Fruit fly (Drosophila melanogaster) whole organism, adult: ENCODE data around the gene mRpS23.

Source experiments
- CG11617 ChIP-seq: fragments of 200-800 bp; sonication (Bioruptor generic); optimal IDR thresholded peaks from 2 replicates; lab custom pipeline; 2017; ENCODE audit warnings: mild to moderate bottlenecking, missing biosample characterization, missing genetic modification reagents, missing genetic modification characterization
- CG12768 ChIP-seq: fragments of 200-800 bp; sonication (Bioruptor generic); optimal IDR thresholded peaks from 2 replicates; lab custom pipeline; 2017; ENCODE audit warnings: missing biosample characterization, missing genetic modification characterization, mild to moderate bottlenecking, moderate library complexity, missing genetic modification reagents
- CG14711 ChIP-seq: fragments of 200-800 bp; sonication (Bioruptor generic); optimal IDR thresholded peaks from 2 replicates; lab custom pipeline; 2018; ENCODE audit warnings: missing biosample characterization, mild to moderate bottlenecking, missing genetic modification characterization, moderate library complexity
- CG1620 ChIP-seq: fragments of 200-800 bp; sonication (Bioruptor generic); optimal IDR thresholded peaks from 2 replicates; lab custom pipeline; 2016; ENCODE audit warnings: missing biosample characterization, missing genetic modification characterization
- CG33017 ChIP-seq: fragments of 200-800 bp; sonication (Bioruptor generic); optimal IDR thresholded peaks from 2 replicates; lab custom pipeline; 2018; ENCODE audit warnings: missing biosample characterization, mild to moderate bottlenecking, missing genetic modification characterization, moderate library complexity
- CG5204 ChIP-seq: fragments of 200-800 bp; sonication (Bioruptor generic); optimal IDR thresholded peaks from 2 replicates; lab custom pipeline; 2016; ENCODE audit warnings: missing biosample characterization, missing genetic modification characterization
- CG7045 ChIP-seq: fragments of 200-800 bp; sonication (Bioruptor generic); optimal IDR thresholded peaks from 2 replicates; lab custom pipeline; 2017; ENCODE audit warnings: missing biosample characterization, mild to moderate bottlenecking, missing genetic modification characterization
- CG7101 ChIP-seq: fragments of 200-800 bp; sonication (Bioruptor generic); optimal IDR thresholded peaks from 2 replicates; lab custom pipeline; 2018; ENCODE audit warnings: missing biosample characterization, mild to moderate bottlenecking, missing genetic modification characterization, moderate library complexity
- Clk ChIP-seq: fragments of 200-800 bp; sonication (Bioruptor generic); optimal IDR thresholded peaks from 2 replicates; lab custom pipeline; 2017; ENCODE audit warnings: missing biosample characterization, missing genetic modification characterization
- Crg-1 ChIP-seq: fragments of 200-800 bp; sonication (Bioruptor generic); optimal IDR thresholded peaks from 2 replicates; lab custom pipeline; 2016; ENCODE audit warnings: missing biosample characterization, missing genetic modification characterization
- Hr96 ChIP-seq: fragments of 200-800 bp; sonication (Bioruptor generic); optimal IDR thresholded peaks from 2 replicates; lab custom pipeline; 2016; ENCODE audit warnings: missing biosample characterization, missing genetic modification characterization
- Mnt ChIP-seq: fragments of 200-800 bp; sonication (Bioruptor generic); optimal IDR thresholded peaks from 2 replicates; lab custom pipeline; 2016; ENCODE audit warnings: missing biosample characterization, mild to moderate bottlenecking, missing genetic modification characterization
- bab1 ChIP-seq: fragments of 200-800 bp; sonication (Bioruptor generic); optimal IDR thresholded peaks from 3 replicates; lab custom pipeline; 2019; ENCODE audit warnings: missing biosample characterization, mild to moderate bottlenecking, missing genetic modification characterization, moderate library complexity
- cic ChIP-seq: fragments of 200-800 bp; sonication (Bioruptor generic); optimal IDR thresholded peaks from 2 replicates; lab custom pipeline; 2017; ENCODE audit warnings: missing biosample characterization, mild to moderate bottlenecking, missing genetic modification characterization, moderate library complexity
- cnc ChIP-seq, 2 experiments: fragments of >200 bp; optimal IDR thresholded peaks; 2 replicates each; lab custom pipeline; 2017
- kay ChIP-seq: fragments of 200-800 bp; sonication (Bioruptor generic); peaks from one replicate; lab custom pipeline; 2016; ENCODE audit warnings: missing biosample characterization, missing genetic modification characterization, borderline replicate concordance
- ovo ChIP-seq: fragments of 200-800 bp; sonication (Bioruptor generic); optimal IDR thresholded peaks from 2 replicates; lab custom pipeline; 2016; ENCODE audit warnings: missing biosample characterization, missing genetic modification characterization
- pad ChIP-seq: fragments of 200-800 bp; sonication (Bioruptor generic); optimal IDR thresholded peaks from 3 replicates; lab custom pipeline; 2017; ENCODE audit warnings: missing biosample characterization, missing genetic modification characterization, mild to moderate bottlenecking, moderate library complexity, missing genetic modification reagents
- tj ChIP-seq: fragments of 200-800 bp; sonication (Bioruptor generic); optimal IDR thresholded peaks from 3 replicates; lab custom pipeline; 2017; ENCODE audit warnings: missing biosample characterization, mild to moderate bottlenecking, missing genetic modification characterization, moderate library complexity
- toe ChIP-seq: fragments of 200-800 bp; sonication (Bioruptor generic); optimal IDR thresholded peaks from 2 replicates; lab custom pipeline; 2016; ENCODE audit warnings: missing biosample characterization, missing genetic modification characterization

Gene mRpS23

DNA sequence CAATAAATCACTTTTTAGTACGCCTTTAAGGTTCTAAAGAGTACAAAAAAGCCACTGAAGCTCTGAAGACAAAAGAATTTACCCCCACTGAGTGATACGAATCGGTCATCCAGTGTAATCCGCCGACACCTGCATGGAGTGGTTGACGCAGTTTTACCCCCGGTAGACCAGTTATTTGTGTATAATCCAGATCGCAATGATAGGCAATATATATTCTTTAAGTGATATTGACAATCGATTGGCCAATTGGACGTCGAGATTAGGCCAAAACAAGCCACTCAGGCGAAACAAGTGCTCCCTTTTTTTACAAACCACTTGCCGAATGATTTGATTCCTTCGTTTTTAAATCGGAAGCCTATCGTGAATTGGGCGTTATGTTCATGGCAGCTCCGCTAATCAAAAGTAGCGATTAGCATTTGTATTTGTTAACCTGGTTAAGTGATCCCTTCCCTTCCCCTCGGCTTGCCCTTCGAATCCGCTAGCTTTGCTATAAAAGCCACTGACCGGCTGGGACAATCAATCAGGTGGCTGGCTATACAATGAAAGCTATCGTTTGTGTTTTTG lies 11.4 kb upstream of the mRpS23 start, which contains the start of gene CG7916:
CG7916 (plus strand) TSS at position 514 of the 564 bp plus-strand sequence.
- TF ChIP-seq cic (peak; percentile 54), CG5204 (no peak), bab1 (no peak), CG12768 (peak; percentile 30), CG7045 (GFP tag; lab: Kevin White, UChicago) (no peak), CG14711 (tag; lab: Kevin White, UChicago) (no peak), kay (no peak), pad (GFP tag; lab: Kevin White, UChicago) (peak; percentile 17), Hr96 (GFP tag; lab: Kevin White, UChicago) (peak; percentile 6)

DNA sequence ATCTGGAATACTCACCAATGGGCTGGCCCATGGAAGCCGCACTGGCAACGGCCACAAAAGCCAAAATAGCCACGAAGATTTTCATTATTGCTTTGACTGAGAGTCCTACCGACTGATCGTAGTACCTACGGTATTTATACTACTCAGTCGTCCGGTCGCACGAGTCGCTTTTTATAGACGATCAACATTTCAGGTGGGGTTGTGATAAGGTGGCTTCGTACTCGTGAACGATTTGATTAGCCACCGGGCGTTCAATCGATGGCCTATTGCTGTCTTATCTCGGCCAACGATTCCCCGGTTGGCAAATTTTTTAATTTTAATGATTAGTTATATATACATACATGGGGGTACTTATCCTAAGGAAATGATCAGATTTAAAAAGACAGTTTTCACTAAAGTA lies 10.3 kb upstream of the mRpS23 start, which contains the start of gene CG8997:
CG8997 (minus strand) TSS at position 148 of the 400 bp plus-strand sequence.
- TF ChIP-seq CG1620 (no peak), Mnt (GFP tag; lab: Kevin White, UChicago) (peak; percentile 23), kay (peak; percentile 75), CG12768 (peak; percentile 1)

DNA sequence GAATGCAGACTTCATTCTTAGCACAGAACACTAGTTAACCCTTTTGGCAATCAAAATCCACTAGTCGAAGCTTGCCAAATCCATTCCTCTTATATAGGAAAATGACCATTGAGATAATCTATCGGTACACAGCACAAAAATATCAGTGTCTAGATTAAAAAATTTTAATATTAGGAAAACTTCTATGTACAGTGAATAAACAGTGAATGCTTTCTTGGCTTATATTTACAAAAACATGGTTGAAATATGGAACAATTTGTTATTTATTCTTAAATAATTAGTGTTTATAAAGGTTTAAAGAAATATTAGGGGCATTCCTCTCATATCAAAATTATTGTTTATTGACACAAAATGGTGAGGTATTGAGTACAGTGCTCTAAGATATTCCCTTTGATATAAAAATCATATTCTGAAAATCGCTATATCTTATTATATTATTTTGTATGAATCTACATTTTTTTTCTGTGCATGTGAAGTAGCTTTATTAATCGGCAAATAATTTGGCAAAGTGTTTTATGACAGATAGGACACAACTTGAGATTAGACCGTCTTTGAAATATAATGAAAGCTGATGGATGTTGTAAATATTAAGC lies 8.9 kb upstream of the mRpS23 start, which contains the start of gene CG33306:
CG33306 (minus strand) TSS at position 51 of the 593 bp plus-strand sequence.
- no peak for TF ChIP-seq bab1
- peak; percentile 5 for TF ChIP-seq CG7045 (GFP tag; lab: Kevin White, UChicago)
- peak; percentile 43 for TF ChIP-seq CG11617 (GFP tag; lab: Kevin White, UChicago)
- no peak for TF ChIP-seq CG1620
- TF ChIP-seq cnc (optimal IDR thresholded peaks at IDR 0.05; lab: Kevin White, UChicago) = no peak
- TF ChIP-seq CG33017 (tag; lab: Kevin White, UChicago) = peak; percentile 54
- TF ChIP-seq CG7101 (tag; lab: Kevin White, UChicago) = peak; percentile 44
- peak; percentile 22 for TF ChIP-seq CG14711 (tag; lab: Kevin White, UChicago)
- TF ChIP-seq tj (GFP tag; lab: Kevin White, UChicago) = no peak

DNA sequence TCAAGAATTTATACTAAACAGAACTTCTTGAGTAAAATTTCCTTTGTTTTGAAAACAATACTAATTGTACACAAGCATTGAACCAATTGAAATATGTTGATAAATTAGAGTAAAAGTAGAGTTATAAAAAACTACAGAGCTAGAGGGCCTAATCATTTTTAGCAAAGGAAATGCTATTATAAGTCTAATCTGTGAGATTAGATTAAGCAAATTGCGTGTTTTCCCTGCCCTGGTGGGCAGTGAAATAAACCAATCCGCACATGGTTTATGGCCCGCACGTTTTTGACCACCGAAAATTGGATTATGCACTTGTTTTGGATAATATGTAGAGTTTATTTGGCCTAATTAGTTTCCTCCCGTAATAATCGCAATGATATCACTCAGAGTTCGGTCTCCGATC lies 7.7 kb upstream of the mRpS23 start:
- TF ChIP-seq Clk (GFP tag; lab: Kevin White, UChicago) (no peak), cnc (optimal IDR thresholded peaks at IDR 0.05; lab: Kevin White, UChicago) (no peak), cic (no peak), Mnt (GFP tag; lab: Kevin White, UChicago) (no peak), kay (no peak), tj (GFP tag; lab: Kevin White, UChicago) (no peak), bab1 (no peak), CG33017 (tag; lab: Kevin White, UChicago) (no peak), pad (GFP tag; lab: Kevin White, UChicago) (no peak), CG14711 (tag; lab: Kevin White, UChicago) (no peak), toe (GFP tag; lab: Kevin White, UChicago) (no peak), CG11617 (GFP tag; lab: Kevin White, UChicago) (no peak), CG12768 (no peak), ovo (GFP tag; lab: Kevin White, UChicago) (no peak), CG1620 (no peak), CG7045 (GFP tag; lab: Kevin White, UChicago) (no peak), CG5204 (no peak)

DNA sequence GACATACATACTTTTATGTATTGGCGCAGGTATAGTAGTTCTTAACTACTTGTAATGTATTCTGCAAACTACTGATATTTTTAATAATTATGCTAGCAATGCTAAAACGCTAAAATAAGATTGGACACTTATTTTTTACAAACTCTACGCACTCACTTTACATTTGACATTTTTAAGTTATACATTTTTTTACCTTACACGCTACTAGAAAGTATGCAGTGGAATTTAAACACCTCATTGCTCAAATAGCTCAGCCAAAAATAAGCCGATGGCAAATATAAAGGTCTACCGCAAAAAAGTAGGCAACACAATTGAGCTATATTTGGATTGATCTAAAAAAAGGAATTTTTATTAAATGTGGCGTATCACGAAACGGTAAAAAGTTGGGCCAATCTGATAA lies 7.2 kb upstream of the mRpS23 start:
- TF ChIP-seq CG12768 = no peak
- TF ChIP-seq cic = no peak
- TF ChIP-seq CG7101 (tag; lab: Kevin White, UChicago) = no peak
- no peak for TF ChIP-seq Hr96 (GFP tag; lab: Kevin White, UChicago)
- no peak for TF ChIP-seq Crg-1 (GFP tag; lab: Kevin White, UChicago)
- no peak for TF ChIP-seq toe (GFP tag; lab: Kevin White, UChicago)
- TF ChIP-seq ovo (GFP tag; lab: Kevin White, UChicago) = no peak
- TF ChIP-seq pad (GFP tag; lab: Kevin White, UChicago) = no peak
- TF ChIP-seq CG11617 (GFP tag; lab: Kevin White, UChicago) = no peak
- no peak for TF ChIP-seq CG14711 (tag; lab: Kevin White, UChicago)
- no peak for TF ChIP-seq kay
- no peak for TF ChIP-seq bab1
- TF ChIP-seq CG5204 = no peak
- TF ChIP-seq CG7045 (GFP tag; lab: Kevin White, UChicago) = no peak

DNA sequence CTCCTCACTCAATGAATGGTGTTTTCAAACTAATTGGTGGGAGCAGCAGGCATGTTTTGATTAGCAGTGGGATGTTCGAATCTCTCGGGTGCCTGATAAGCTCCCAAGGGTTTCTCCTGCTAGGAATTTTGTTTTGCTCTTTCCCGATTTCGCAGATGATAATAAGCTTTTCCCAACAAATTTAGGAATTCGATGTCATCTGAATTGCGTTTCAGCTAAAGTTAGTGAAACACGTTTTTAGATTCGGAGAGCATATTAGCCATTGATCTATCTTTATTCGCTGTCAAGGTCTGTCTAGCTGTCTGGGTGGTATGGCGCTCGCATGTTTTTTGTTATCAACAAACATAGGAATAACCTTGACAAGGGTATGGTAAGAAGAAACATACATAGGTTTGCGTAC lies 6.6 kb upstream of the mRpS23 start, which contains the start of gene CG33307:
CG33307 (minus strand) TSS at position 13 of the 400 bp plus-strand sequence.
- no peak for TF ChIP-seq pad (GFP tag; lab: Kevin White, UChicago)
- no peak for TF ChIP-seq CG12768
- TF ChIP-seq CG1620 = no peak
- no peak for TF ChIP-seq bab1
- no peak for TF ChIP-seq CG33017 (tag; lab: Kevin White, UChicago)
- no peak for TF ChIP-seq cnc (optimal IDR thresholded peaks at IDR 0.05; lab: Kevin White, UChicago)
- no peak for TF ChIP-seq Crg-1 (GFP tag; lab: Kevin White, UChicago)
- no peak for TF ChIP-seq tj (GFP tag; lab: Kevin White, UChicago)

DNA sequence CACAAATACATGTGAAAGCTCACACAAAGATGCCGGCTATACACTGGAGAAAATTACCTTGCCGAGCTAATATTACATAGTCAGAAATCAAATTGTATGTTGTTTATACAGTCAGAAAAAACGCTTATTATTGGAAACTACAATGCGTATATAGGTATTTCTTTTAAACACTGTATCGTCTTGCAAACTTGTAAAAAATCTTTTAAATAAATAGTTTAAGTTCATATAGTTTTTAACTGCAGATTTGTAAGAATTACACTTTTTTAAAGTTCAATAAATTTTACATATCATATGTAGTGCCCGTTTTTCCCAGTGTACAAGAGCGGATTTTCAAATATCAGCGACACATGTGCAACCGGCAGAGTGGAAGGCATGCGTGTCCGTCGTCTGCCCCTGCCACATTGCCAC lies 4.9 kb upstream of the mRpS23 start:
- peak; percentile 31 for TF ChIP-seq CG7045 (GFP tag; lab: Kevin White, UChicago)
- peak; percentile 68 for TF ChIP-seq bab1
- peak; percentile 31 for TF ChIP-seq CG7101 (tag; lab: Kevin White, UChicago)
- no peak for TF ChIP-seq tj (GFP tag; lab: Kevin White, UChicago)
- peak; percentile 29 for TF ChIP-seq CG33017 (tag; lab: Kevin White, UChicago)
- no peak for TF ChIP-seq CG12768
- no peak for TF ChIP-seq cic
- no peak for TF ChIP-seq Clk (GFP tag; lab: Kevin White, UChicago)
- TF ChIP-seq CG14711 (tag; lab: Kevin White, UChicago) = peak; percentile 40
- peak; percentile 81 for TF ChIP-seq kay
- peak; percentile 8 for TF ChIP-seq toe (GFP tag; lab: Kevin White, UChicago)
- peak; percentile 22 for TF ChIP-seq CG1620
- peak; percentile 2 for TF ChIP-seq Hr96 (GFP tag; lab: Kevin White, UChicago)
- no peak for TF ChIP-seq pad (GFP tag; lab: Kevin White, UChicago)
- no peak for TF ChIP-seq Crg-1 (GFP tag; lab: Kevin White, UChicago)
- peak; percentile 38 for TF ChIP-seq CG5204
- no peak for TF ChIP-seq ovo (GFP tag; lab: Kevin White, UChicago)
- peak; percentile 37 for TF ChIP-seq CG11617 (GFP tag; lab: Kevin White, UChicago)
- TF ChIP-seq Mnt (GFP tag; lab: Kevin White, UChicago) = no peak
- no peak for TF ChIP-seq cnc (optimal IDR thresholded peaks at IDR 0.05; lab: Kevin White, UChicago)
